Worm (Caenorhabditis elegans): ENCODE data around the gene fbxb-107.
A peak's percentile ranks its signal among the peaks of the same experiment; 100 is the strongest.

Gene fbxb-107

ce11 chrII:2801764-2802163 is 43.2 kb downstream of the fbxb-107 start:
- TF ChIP-seq nhr-6 (tag; optimal IDR thresholded peaks at IDR 0.05): no peak
- TF ChIP-seq lin-13 (GFP tag; optimal IDR thresholded peaks at IDR 0.05): peak; percentile 48

ce11 chrII:2802804-2803586 is 44.4 kb downstream of the fbxb-107 start:
- TF ChIP-seq crh-2 (tag; optimal IDR thresholded peaks at IDR 0.05) (peak; percentile 32), Y55F3AM.14 (GFP tag; optimal IDR thresholded peaks at IDR 0.05) (peak; percentile 6), lsy-2 (tag; optimal IDR thresholded peaks at IDR 0.05) (no peak), blmp-1 (tag; optimal IDR thresholded peaks at IDR 0.05; ENCODE audit: insufficient read depth) (no peak), sma-9 (GFP tag; optimal IDR thresholded peaks at IDR 0.05) (peak; percentile 70), sma-9 (tag; optimal IDR thresholded peaks at IDR 0.05) (no peak), nhr-21 (tag; optimal IDR thresholded peaks at IDR 0.05) (peak; percentile 2), fos-1 (tag; optimal IDR thresholded peaks at IDR 0.05) (peak; percentile 60), egl-27 (tag; optimal IDR thresholded peaks at IDR 0.05) (peak; percentile 5), ama-1 (optimal IDR thresholded peaks at IDR 0.05) (no peak), R02D3.7 (tag; optimal IDR thresholded peaks at IDR 0.05) (no peak), lin-13 (GFP tag; optimal IDR thresholded peaks at IDR 0.05) (peak; percentile 2)

- no peak for TF ChIP-seq skn-1 (tag; optimal IDR thresholded peaks at IDR 0.05)
- TF ChIP-seq lin-13 (GFP tag; optimal IDR thresholded peaks at IDR 0.05): peak; percentile 13
- peak; percentile 53 for TF ChIP-seq C34F6.9 (tag; optimal IDR thresholded peaks at IDR 0.05)
- TF ChIP-seq nhr-129 (tag; optimal IDR thresholded peaks at IDR 0.05): peak; percentile 2
- TF ChIP-seq F13H6.1 (tag; optimal IDR thresholded peaks at IDR 0.05): peak; percentile 38
- peak; percentile 12 for TF ChIP-seq blmp-1 (tag; optimal IDR thresholded peaks at IDR 0.05; ENCODE audit: insufficient read depth)
- no peak for TF ChIP-seq nhr-12 (tag; optimal IDR thresholded peaks at IDR 0.05)
- TF ChIP-seq mdl-1 (tag; optimal IDR thresholded peaks at IDR 0.05): peak in 1 of 2 experiments; percentile 72
- peak; percentile 78 for TF ChIP-seq unc-55 (GFP tag; optimal IDR thresholded peaks at IDR 0.05)
- TF ChIP-seq sma-9 (GFP tag; optimal IDR thresholded peaks at IDR 0.05): peak; percentile 52
- no peak for TF ChIP-seq sma-9 (tag; optimal IDR thresholded peaks at IDR 0.05)
- TF ChIP-seq nhr-11 (tag; optimal IDR thresholded peaks at IDR 0.05): no peak
- peak in 1 of 2 experiments; percentile 65 for TF ChIP-seq lsy-2 (tag; optimal IDR thresholded peaks at IDR 0.05)
- TF ChIP-seq ztf-1 (GFP tag; conservative IDR thresholded peaks at IDR 0.05): no peak
Observed at ce11 chrII:2804245-2804644, 45.7 kb downstream of the fbxb-107 start.

ce11 chrII:2804949-2805348 is 46.4 kb downstream of the fbxb-107 start:
- TF ChIP-seq elt-3 (tag; optimal IDR thresholded peaks at IDR 0.05) (no peak), nhr-25 (tag; optimal IDR thresholded peaks at IDR 0.05) (peak; percentile 56), nhr-129 (tag; optimal IDR thresholded peaks at IDR 0.05) (peak; percentile 21)

ce11 chrII:2805566-2805965 is 47.0 kb downstream of the fbxb-107 start:
- TF ChIP-seq mab-5 (tag; optimal IDR thresholded peaks at IDR 0.05) (no peak), nhr-12 (tag; optimal IDR thresholded peaks at IDR 0.05) (no peak), lin-13 (GFP tag; optimal IDR thresholded peaks at IDR 0.05) (no peak), ceh-16 (tag; optimal IDR thresholded peaks at IDR 0.05) (no peak), dmd-4 (tag; optimal IDR thresholded peaks at IDR 0.05) (no peak), egl-27 (tag; optimal IDR thresholded peaks at IDR 0.05) (no peak), crh-2 (tag; optimal IDR thresholded peaks at IDR 0.05) (no peak), zag-1 (tag; optimal IDR thresholded peaks at IDR 0.05) (no peak), F13H6.1 (tag; optimal IDR thresholded peaks at IDR 0.05) (no peak), ceh-82 (tag; optimal IDR thresholded peaks at IDR 0.05) (no peak), elt-3 (tag; optimal IDR thresholded peaks at IDR 0.05) (no peak), nhr-23 (tag; optimal IDR thresholded peaks at IDR 0.05) (no peak)

ce11 chrII:2807674-2808206 is 49.2 kb downstream of the fbxb-107 start, which contains the start of gene K12H6.12:
TSS of gene K12H6.12 (plus strand) at chrII:2808156.
- peak; percentile 0 for TF ChIP-seq F13H6.1 (tag; optimal IDR thresholded peaks at IDR 0.05)
- no peak for TF ChIP-seq skn-1 (tag; optimal IDR thresholded peaks at IDR 0.05)
